Fruit fly (Drosophila melanogaster) whole organism, prepupa: ENCODE data around the gene Rlip.

ENCODE experiments used
- CG10669 ChIP-seq: fragments of 200-800 bp; sonication (Bioruptor generic); optimal IDR thresholded peaks from 3 replicates; lab custom pipeline; 2018; ENCODE audit warnings: missing biosample characterization, mild to moderate bottlenecking, missing genetic modification characterization, moderate library complexity
- CG15336 ChIP-seq: fragments of 200-800 bp; sonication (Bioruptor generic); IDR thresholded peaks from 2 replicates; pipeline ENCODE4 v1.3.6; 2022; ENCODE audit warnings: missing biosample characterization, missing genetic modification characterization
- CG1621 ChIP-seq: fragments of 200-800 bp; sonication (Bioruptor generic); optimal IDR thresholded peaks from 3 replicates; lab custom pipeline; 2018; ENCODE audit warnings: missing biosample characterization, mild to moderate bottlenecking, missing genetic modification characterization
- CG3032 ChIP-seq: fragments of 200-800 bp; optimal IDR thresholded peaks from 2 replicates; lab custom pipeline; 2019; ENCODE audit warnings: missing biosample characterization, mild to moderate bottlenecking, missing genetic modification characterization, moderate library complexity
- CG32006 ChIP-seq: fragments of 200-800 bp; sonication (Bioruptor generic); optimal IDR thresholded peaks from 3 replicates; lab custom pipeline; 2017; ENCODE audit warnings: missing biosample characterization, mild to moderate bottlenecking, missing genetic modification characterization
- CG34406 ChIP-seq: fragments of 200-800 bp; sonication (Bioruptor generic); optimal IDR thresholded peaks from 3 replicates; lab custom pipeline; 2016; ENCODE audit warnings: missing biosample characterization, missing genetic modification characterization
- CG3919 ChIP-seq: fragments of 200-800 bp; sonication (Bioruptor generic); optimal IDR thresholded peaks from 3 replicates; lab custom pipeline; 2016; ENCODE audit warnings: missing biosample characterization, missing genetic modification characterization
- CG4318 ChIP-seq: fragments of 200-800 bp; sonication (Bioruptor generic); optimal IDR thresholded peaks from 3 replicates; lab custom pipeline; 2017; ENCODE audit warnings: missing biosample characterization, mild to moderate bottlenecking, missing genetic modification characterization
- CG6163 ChIP-seq: fragments of 200-800 bp; sonication (Bioruptor generic); IDR thresholded peaks from 3 replicates; pipeline ENCODE4 v1.3.6; 2022; ENCODE audit warnings: missing biosample characterization, missing genetic modification characterization
- CG6808 ChIP-seq: fragments of 200-800 bp; sonication (Bioruptor generic); optimal IDR thresholded peaks from 3 replicates; lab custom pipeline; 2017; ENCODE audit warnings: missing biosample characterization, missing genetic modification characterization, mild to moderate bottlenecking, moderate library complexity, missing genetic modification reagents
- CG8119 ChIP-seq: fragments of 200-800 bp; sonication (Bioruptor generic); IDR thresholded peaks from 3 replicates; pipeline ENCODE4 v1.3.6; 2022; ENCODE audit warnings: missing biosample characterization, missing genetic modification characterization
- CG8632 ChIP-seq: fragments of 200-800 bp; sonication (Bioruptor generic); optimal IDR thresholded peaks from 3 replicates; lab custom pipeline; 2016; ENCODE audit warnings: missing biosample characterization, missing genetic modification characterization
- Eip75B ChIP-seq: fragments of 200-800 bp; sonication (Bioruptor generic); optimal IDR thresholded peaks from 3 replicates; lab custom pipeline; 2016; ENCODE audit warnings: missing biosample characterization, missing genetic modification characterization
- Eip78C ChIP-seq: fragments of 200-800 bp; sonication (Bioruptor generic); peaks from one replicate; lab custom pipeline; 2016; ENCODE audit warnings: missing biosample characterization, missing genetic modification characterization
- Ets21C ChIP-seq: fragments of 200-800 bp; sonication (Bioruptor generic); optimal IDR thresholded peaks from 3 replicates; lab custom pipeline; 2016; ENCODE audit warnings: missing biosample characterization, missing genetic modification characterization
- Ets96B ChIP-seq: fragments of 200-800 bp; optimal IDR thresholded peaks from 2 replicates; lab custom pipeline; 2019; ENCODE audit warnings: missing biosample characterization, mild to moderate bottlenecking, missing genetic modification characterization, moderate library complexity
- Met ChIP-seq: fragments of 200-800 bp; sonication (Bioruptor generic); optimal IDR thresholded peaks from 3 replicates; lab custom pipeline; 2016; ENCODE audit warnings: missing biosample characterization, missing genetic modification characterization
- OdsH ChIP-seq: fragments of 200-800 bp; sonication (Bioruptor generic); optimal IDR thresholded peaks from 3 replicates; lab custom pipeline; 2016; ENCODE audit warnings: missing biosample characterization, missing genetic modification characterization
- Sox102F ChIP-seq: fragments of 200-800 bp; sonication (Bioruptor generic); optimal IDR thresholded peaks from 2 replicates; lab custom pipeline; 2016; ENCODE audit warnings: missing biosample characterization, mild to moderate bottlenecking, missing genetic modification characterization
- Sox14 ChIP-seq: fragments of 200-800 bp; sonication (Bioruptor generic); optimal IDR thresholded peaks from 3 replicates; lab custom pipeline; 2016; ENCODE audit warnings: missing biosample characterization, missing genetic modification characterization
- Sox15 ChIP-seq: fragments of 200-800 bp; sonication (Bioruptor generic); optimal IDR thresholded peaks from 3 replicates; lab custom pipeline; 2016; ENCODE audit warnings: missing biosample characterization, missing genetic modification characterization
- achi ChIP-seq: fragments of 200-800 bp; sonication (Bioruptor generic); optimal IDR thresholded peaks from 3 replicates; lab custom pipeline; 2016; ENCODE audit warnings: missing biosample characterization, missing genetic modification characterization
- dac ChIP-seq: fragments of 200-800 bp; sonication (Bioruptor generic); optimal IDR thresholded peaks from 2 replicates; lab custom pipeline; 2017; ENCODE audit warnings: missing biosample characterization, mild to moderate bottlenecking, missing genetic modification characterization
- fd85E ChIP-seq: fragments of 200-800 bp; sonication (Bioruptor generic); optimal IDR thresholded peaks from 3 replicates; lab custom pipeline; 2016; ENCODE audit warnings: missing biosample characterization, missing genetic modification characterization
- fkh ChIP-seq: fragments of 200-800 bp; sonication (Bioruptor generic); optimal IDR thresholded peaks from 3 replicates; lab custom pipeline; 2017; ENCODE audit warnings: missing biosample characterization, mild to moderate bottlenecking, missing genetic modification characterization, moderate library complexity
- lz ChIP-seq: fragments of 200-800 bp; sonication (Bioruptor generic); optimal IDR thresholded peaks from 3 replicates; lab custom pipeline; 2016; ENCODE audit warnings: missing biosample characterization, missing genetic modification characterization
- net ChIP-seq: fragments of 200-800 bp; sonication (Bioruptor generic); optimal IDR thresholded peaks from 3 replicates; lab custom pipeline; 2016; ENCODE audit warnings: missing biosample characterization, missing genetic modification characterization
- spab ChIP-seq: fragments of 200-800 bp; sonication (Bioruptor generic); optimal IDR thresholded peaks from 2 replicates; lab custom pipeline; 2017; ENCODE audit warnings: missing biosample characterization, mild to moderate bottlenecking, missing genetic modification characterization, missing genetic modification reagents
- ss ChIP-seq, 2 experiments: fragments of 200-800 bp; sonication (Bioruptor generic); optimal IDR thresholded peaks; 2 replicates in 1 of 2; 3 replicates in 1 of 2; lab custom pipeline; 2017 to 2018; ENCODE audit warnings: mild to moderate bottlenecking in 2 of 2, missing biosample characterization in 2 of 2, missing genetic modification characterization in 2 of 2, moderate library complexity in 1 of 2
- svp ChIP-seq: fragments of 200-800 bp; sonication (Bioruptor generic); peaks from one replicate; lab custom pipeline; 2016; ENCODE audit warnings: missing biosample characterization, missing genetic modification characterization
- vri ChIP-seq: fragments of 200-800 bp; sonication (Bioruptor generic); optimal IDR thresholded peaks from 3 replicates; lab custom pipeline; 2016; ENCODE audit warnings: missing biosample characterization, mild to moderate bottlenecking, missing genetic modification characterization

Rlip gene

dm6 chr3R:21059486-21060356, 42.2 kb downstream of the Rlip start:
- TF ChIP-seq CG6163 (no peak), Sox102F (GFP tag; lab: Kevin White, UChicago) (peak; percentile 17), net (GFP tag; lab: Kevin White, UChicago) (no peak), fkh (GFP tag; lab: Kevin White, UChicago) (peak; percentile 42), CG34406 (GFP tag; lab: Kevin White, UChicago) (no peak), Eip78C (peak; percentile 66), svp (GFP tag; lab: Kevin White, UChicago) (peak; percentile 70), CG8632 (no peak), ss (GFP tag; optimal IDR thresholded peaks at IDR 0.05; lab: Kevin White, UChicago) (no peak), vri (GFP tag; lab: Kevin White, UChicago) (peak; percentile 47), Met (GFP tag; lab: Kevin White, UChicago) (peak; percentile 8)

- TF ChIP-seq CG10669 (GFP tag; lab: Kevin White, UChicago) (no peak), CG8119 (GFP tag; lab: Robert Waterston, UW) (no peak), svp (GFP tag; lab: Kevin White, UChicago) (peak; percentile 68), net (GFP tag; lab: Kevin White, UChicago) (no peak), vri (GFP tag; lab: Kevin White, UChicago) (peak; percentile 9), CG3032 (tag; lab: Kevin White, UChicago) (peak; percentile 6), Sox14 (GFP tag; lab: Kevin White, UChicago) (peak; percentile 51), achi (peak; percentile 24), CG1621 (tag; lab: Kevin White, UChicago) (peak; percentile 25), Eip78C (peak; percentile 78)
Measured at dm6 chr3R:21060430-21061245, 43.2 kb downstream of the Rlip start, which contains the start of gene Mvl. TSS of gene Mvl (minus strand) at chr3R:21060800.

- TF ChIP-seq fd85E (GFP tag; lab: Kevin White, UChicago): no peak
- no peak for TF ChIP-seq OdsH
- TF ChIP-seq Eip78C: no peak
- TF ChIP-seq CG15336 (GFP tag; lab: Robert Waterston, UW): no peak
- TF ChIP-seq CG6163: no peak
- TF ChIP-seq ss (GFP tag; optimal IDR thresholded peaks at IDR 0.05; lab: Kevin White, UChicago): no peak
Measured at dm6 chr3R:21063433-21063832, 45.9 kb downstream of the Rlip start.

- TF ChIP-seq Ets21C (GFP tag; lab: Kevin White, UChicago) (no peak), net (GFP tag; lab: Kevin White, UChicago) (no peak), spab (GFP tag; lab: Kevin White, UChicago) (no peak), CG4318 (GFP tag; lab: Kevin White, UChicago) (no peak), Eip78C (peak; percentile 15), Sox14 (GFP tag; lab: Kevin White, UChicago) (peak; percentile 2), achi (no peak), fd85E (GFP tag; lab: Kevin White, UChicago) (no peak), ss (GFP tag; optimal IDR thresholded peaks at IDR 0.05; lab: Kevin White, UChicago) (peak in 1 of 2 experiments; percentile 13), dac (GFP tag; lab: Kevin White, UChicago) (no peak), svp (GFP tag; lab: Kevin White, UChicago) (peak; percentile 62), Sox15 (GFP tag; lab: Kevin White, UChicago) (no peak), CG32006 (GFP tag; lab: Kevin White, UChicago) (no peak), CG8119 (GFP tag; lab: Robert Waterston, UW) (no peak), Ets96B (tag; lab: Kevin White, UChicago) (no peak), lz (GFP tag; lab: Kevin White, UChicago) (no peak), Eip75B (GFP tag; lab: Kevin White, UChicago) (no peak), CG6808 (GFP tag; lab: Kevin White, UChicago) (no peak), CG3919 (GFP tag; lab: Kevin White, UChicago) (peak; percentile 1)
- TF ChIP-seq, all 60 proteins: peak for 5
Measured at dm6 chr3R:21064000-21064924, 46.8 kb downstream of the Rlip start, which contains the start of gene Cortactin. TSS of gene Cortactin (minus strand) at chr3R:21064471.
